Fruit fly (Drosophila melanogaster): ENCODE results near the gene AP-1-2beta.

- TF ChIP-seq psq (optimal IDR thresholded peaks at IDR 0.05): no peak
- TF ChIP-seq insv (optimal IDR thresholded peaks at IDR 0.05): no peak
- no peak for TF ChIP-seq ttk (optimal IDR thresholded peaks at IDR 0.05)
These were observed 17.2 kb downstream of the AP-1-2beta start, which contains the start of gene Alr for dm6 chrX:19748014-19748413.

Data from Kc167 (cell line).